Worm (Caenorhabditis elegans): Measurements from ENCODE around the gene C26D10.6.
A peak's percentile ranks its signal among the peaks of the same experiment; 100 is the strongest.

- TF ChIP-seq mes-2 (tag; optimal IDR thresholded peaks at IDR 0.05; ENCODE audit: poor library complexity, severe bottlenecking) (peak; percentile 91), egl-27 (tag; optimal IDR thresholded peaks at IDR 0.05) (no peak), dve-1 (tag; optimal IDR thresholded peaks at IDR 0.05; ENCODE audit: insufficient read depth) (peak; percentile 21), unc-62 (GFP tag; optimal IDR thresholded peaks at IDR 0.05 in 1 of 2) (no peak), unc-62 (tag; optimal IDR thresholded peaks at IDR 0.05) (no peak), dmd-8 (GFP tag; IDR thresholded peaks at IDR 0.05) (no peak), nhr-28 (tag; optimal IDR thresholded peaks at IDR 0.05) (no peak)
Observed at ce11 chrII:8325002-8325539, 29.4 kb downstream of the C26D10.6 start, which contains the start of the genes ran-3 and C26D10.3.
